Worm (Caenorhabditis elegans) whole organism, L1 larva: ENCODE results near the gene ZK1248.15.
"Not testable (repeated sequence)": the region's sequence is repeated elsewhere in the genome, so short reads cannot be mapped to it uniquely, and the experiment has no call there.

Experiments used
- blmp-1 ChIP-seq: fragments of 150-350 bp; optimal IDR thresholded peaks from 2 replicates; lab custom pipeline; 2014; ENCODE audit warnings: missing biosample characterization, missing genetic modification characterization
- ceh-90 ChIP-seq: sonication (generic microtip); optimal IDR thresholded peaks from 2 replicates; lab custom pipeline; 2016; ENCODE audit warnings: missing genetic modification characterization, missing compliant biosample characterization
- fos-1 ChIP-seq: fragments of 150-350 bp; optimal IDR thresholded peaks from 2 replicates; lab custom pipeline; 2014; ENCODE audit warnings: missing biosample characterization, missing genetic modification characterization
- lin-39 ChIP-seq: fragments of 150-350 bp; optimal IDR thresholded peaks from 2 replicates; lab custom pipeline; 2014; ENCODE audit warnings: missing biosample characterization, missing genetic modification reagents, missing genetic modification characterization
- mdl-1 ChIP-seq, 2 experiments: fragments of 150-350 bp; optimal IDR thresholded peaks; 2 replicates each; lab custom pipeline; 2014 to 2017; ENCODE audit warnings: missing biosample characterization in 2 of 2, missing genetic modification characterization in 2 of 2, inconsistent platforms in 1 of 2
- skn-1 ChIP-seq: fragments of 150-350 bp; optimal IDR thresholded peaks from 2 replicates; lab custom pipeline; 2014; ENCODE audit warnings: missing biosample characterization, missing genetic modification characterization
- snpc-4 ChIP-seq: fragments of 150-350 bp; optimal IDR thresholded peaks from 2 replicates; lab custom pipeline; 2014; ENCODE audit warnings: missing biosample characterization, missing genetic modification characterization

DNA sequence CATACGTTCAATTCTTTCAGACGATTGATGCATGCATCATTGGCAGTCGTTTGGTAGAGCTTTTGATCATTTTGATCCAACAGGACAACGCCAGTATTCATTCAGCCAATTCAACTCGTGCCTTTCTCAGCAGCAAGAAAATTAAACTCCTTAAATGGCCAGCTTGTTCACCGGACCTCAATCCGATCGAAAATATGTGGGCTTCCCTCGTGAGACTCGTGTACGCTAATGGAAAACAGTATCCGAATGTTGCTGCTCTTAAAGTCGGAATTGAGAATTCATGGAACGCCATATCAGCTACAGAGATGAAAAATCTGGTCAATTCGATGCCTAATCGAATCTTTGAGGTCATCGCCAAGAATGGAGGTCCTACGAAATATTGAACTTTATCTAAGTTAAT lies 23.0 kb downstream of the ZK1248.15 start, which contains the start of gene wago-5:
- not testable (repeated sequence) for TF ChIP-seq skn-1 (tag; lab: Kevin White, UChicago); fos-1 (tag; lab: Kevin White, UChicago); ceh-90; snpc-4 (tag; lab: Kevin White, UChicago); blmp-1; lin-39; mdl-1 (tag; optimal IDR thresholded peaks at IDR 0.05; lab: Kevin White, UChicago)
